Worm (Caenorhabditis elegans): ENCODE data around the gene C09B8.3.

DNA sequence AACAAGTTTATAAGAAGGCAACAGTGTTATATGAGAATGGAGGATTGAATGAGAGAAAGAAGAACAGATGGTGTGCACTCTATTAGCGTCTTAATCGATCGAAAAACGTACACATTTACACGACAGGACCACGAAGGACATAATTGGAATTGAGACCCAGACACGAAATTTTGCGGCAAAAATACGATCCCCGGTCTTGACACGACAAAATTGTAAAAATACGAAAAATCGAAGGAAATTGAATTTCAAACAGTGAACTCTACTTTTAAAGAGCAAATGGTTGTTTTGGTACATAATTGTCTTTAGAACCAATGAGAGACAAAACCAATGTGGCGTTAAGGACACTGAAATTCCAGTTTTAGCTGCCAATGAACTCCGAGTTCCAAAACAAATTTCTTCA is 12.0 kb upstream of the C09B8.3 start, which contains the start of gene lelo-3:
- TF ChIP-seq ama-1 (optimal IDR thresholded peaks at IDR 0.05), result no peak
- TF ChIP-seq sea-1 (GFP tag; conservative IDR thresholded peaks at IDR 0.05), result no peak
- TF ChIP-seq flt-1 (GFP tag; IDR thresholded peaks at IDR 0.05), result no peak
- no peak for TF ChIP-seq aly-1 (tag; optimal IDR thresholded peaks at IDR 0.05)
- TF ChIP-seq F13C5.2 (tag; optimal IDR thresholded peaks at IDR 0.05), result no peak
- TF ChIP-seq ets-7 (tag; optimal IDR thresholded peaks at IDR 0.05), result no peak
- TF ChIP-seq hnd-1 (tag; optimal IDR thresholded peaks at IDR 0.05), result no peak
- no peak for TF ChIP-seq ceh-36 (tag; optimal IDR thresholded peaks at IDR 0.05)
- no peak for TF ChIP-seq pes-1 (GFP tag; IDR thresholded peaks at IDR 0.05)
- no peak for TF ChIP-seq ceh-13 (GFP tag; optimal IDR thresholded peaks at IDR 0.05)
- TF ChIP-seq hmbx-1 (tag; optimal IDR thresholded peaks at IDR 0.05), result no peak
- no peak for TF ChIP-seq tra-4 (tag; optimal IDR thresholded peaks at IDR 0.05)
- TF ChIP-seq scrt-1 (GFP tag; IDR thresholded peaks at IDR 0.05), result no peak
